Worm (Caenorhabditis elegans) whole organism, L4 larva: ENCODE measurements around the gene srg-45.

Experiments
- F10B5.3 ChIP-seq: sonication (generic microtip); optimal IDR thresholded peaks from 2 replicates; lab custom pipeline; 2016; ENCODE audit warnings: mild to moderate bottlenecking, missing genetic modification characterization, missing compliant biosample characterization
- F26F4.8 ChIP-seq: fragments of 200-800 bp; sonication (Bioruptor generic); conservative IDR thresholded peaks from 2 replicates; pipeline ENCODE4 v1.3.6; 2022; ENCODE audit warnings: missing genetic modification characterization, missing compliant biosample characterization
- F44E2.7 ChIP-seq: fragments of 200-800 bp; sonication (Bioruptor generic); IDR thresholded peaks from 2 replicates; pipeline ENCODE4 v2.1.2; 2022; ENCODE audit warnings: missing genetic modification characterization, missing compliant biosample characterization
- F49E8.2 ChIP-seq: sonication (generic microtip); optimal IDR thresholded peaks from 2 replicates; lab custom pipeline; 2016; ENCODE audit warnings: missing compliant biosample characterization, mild to moderate bottlenecking, missing genetic modification characterization, borderline replicate concordance
- aha-1 ChIP-seq: fragments of 150-350 bp; peaks from one replicate; lab custom pipeline; 2014; ENCODE audit warnings: missing biosample characterization, missing genetic modification characterization
- ama-1 ChIP-seq: fragments of 150-350 bp; optimal IDR thresholded peaks from 2 replicates; lab custom pipeline; 2014; ENCODE audit warnings: inconsistent platforms, mixed read lengths
- arid-1 ChIP-seq: fragments of 200-800 bp; sonication (Bioruptor generic); conservative IDR thresholded peaks from 2 replicates; pipeline ENCODE4 v1.3.6; 2022; ENCODE audit warnings: missing genetic modification reagents, missing genetic modification characterization, missing compliant biosample characterization
- ceh-44 ChIP-seq: fragments of 200-800 bp; sonication (Bioruptor generic); IDR thresholded peaks from 2 replicates; pipeline ENCODE4 v1.3.6; 2022; ENCODE audit warnings: missing genetic modification reagents, missing genetic modification characterization, missing compliant biosample characterization
- ceh-62 ChIP-seq: sonication (generic microtip); optimal IDR thresholded peaks from 2 replicates; lab custom pipeline; 2017; ENCODE audit warnings: missing biosample characterization, missing genetic modification characterization
- ctbp-1 ChIP-seq: fragments of 200-800 bp; sonication (Bioruptor generic); IDR thresholded peaks from 2 replicates; pipeline ENCODE4 v1.3.6; 2022; ENCODE audit warnings: missing genetic modification reagents, missing genetic modification characterization, missing compliant biosample characterization
- daf-16 ChIP-seq, 3 experiments: sonication (generic microtip); optimal IDR thresholded peaks; 2 replicates each; lab custom pipeline; 2016 to 2017; ENCODE audit warnings: missing genetic modification characterization in 3 of 3, missing genetic modification reagents in 3 of 3, mild to moderate bottlenecking in 2 of 3, missing compliant biosample characterization in 2 of 3, missing biosample characterization in 1 of 3, moderate library complexity in 1 of 3
- daf-19 ChIP-seq: fragments of 200-800 bp; sonication (Bioruptor generic); conservative IDR thresholded peaks from 2 replicates; pipeline ENCODE4 v1.3.6; 2022; ENCODE audit warnings: missing genetic modification characterization, missing compliant biosample characterization
- dmd-9 ChIP-seq: fragments of 200-800 bp; sonication (Bioruptor generic); IDR thresholded peaks from 2 replicates; pipeline ENCODE4 v1.3.6; 2022; ENCODE audit warnings: missing genetic modification reagents, missing genetic modification characterization, missing compliant biosample characterization
- dpl-1 ChIP-seq: fragments of 150-350 bp; optimal IDR thresholded peaks from 2 replicates; lab custom pipeline; 2014; ENCODE audit warnings: missing biosample characterization, missing genetic modification reagents, missing genetic modification characterization
- dve-1 ChIP-seq: sonication (generic microtip); optimal IDR thresholded peaks from 2 replicates; lab custom pipeline; 2017; ENCODE audit warnings: antibody characterized with exemption, mild to moderate bottlenecking, missing genetic modification characterization, missing compliant biosample characterization; ENCODE audit not compliant: insufficient read depth
- egl-27 ChIP-seq: sonication (generic microtip); optimal IDR thresholded peaks from 3 replicates; lab custom pipeline; 2017; ENCODE audit warnings: missing biosample characterization, missing genetic modification reagents, missing genetic modification characterization
- fos-1 ChIP-seq: fragments of 150-350 bp; optimal IDR thresholded peaks from 2 replicates; lab custom pipeline; 2014; ENCODE audit warnings: missing biosample characterization, missing genetic modification characterization
- gei-8 ChIP-seq: fragments of 200-800 bp; sonication (Bioruptor generic); optimal IDR thresholded peaks from 2 replicates; lab custom pipeline; 2018; ENCODE audit warnings: mild to moderate bottlenecking, missing genetic modification characterization, missing compliant biosample characterization
- hif-1 ChIP-seq, 2 experiments: sonication (generic microtip); optimal IDR thresholded peaks; 2 replicates each; lab custom pipeline; 2016 to 2017; ENCODE audit warnings: missing compliant biosample characterization in 2 of 2, missing genetic modification characterization in 2 of 2, missing genetic modification reagents in 2 of 2, missing genotype in 2 of 2, mild to moderate bottlenecking in 1 of 2
- hmg-1.1 ChIP-seq: fragments of 200-800 bp; sonication (Bioruptor generic); IDR thresholded peaks from 2 replicates; pipeline ENCODE4 v1.3.6; 2022; ENCODE audit warnings: missing genetic modification reagents, missing genetic modification characterization, missing compliant biosample characterization
- lim-7 ChIP-seq: fragments of 200-800 bp; sonication (Bioruptor generic); IDR thresholded peaks from 2 replicates; pipeline ENCODE4 v1.3.6; 2022; ENCODE audit warnings: missing genetic modification characterization, missing compliant biosample characterization
- lin-15B ChIP-seq: fragments of 150-350 bp; sonication (generic microtip); optimal IDR thresholded peaks from 3 replicates; lab custom pipeline; 2014; ENCODE audit warnings: missing biosample characterization, missing genetic modification characterization
- lsy-2 ChIP-seq, 2 experiments: fragments of 150-350 bp in 1 of 2; sonication (generic microtip) in 1 of 2; optimal IDR thresholded peaks; 2 replicates each; lab custom pipeline; 2014 to 2017; ENCODE audit warnings: missing biosample characterization in 2 of 2, missing genetic modification characterization in 2 of 2
- mdt-29 ChIP-seq: fragments of 200-800 bp; sonication (Bioruptor generic); IDR thresholded peaks from 2 replicates; pipeline ENCODE4 v1.3.6; 2022; ENCODE audit warnings: missing genetic modification reagents, missing genetic modification characterization, missing compliant biosample characterization
- mes-2 ChIP-seq: sonication (generic microtip); optimal IDR thresholded peaks from 2 replicates; lab custom pipeline; 2016; ENCODE audit warnings: missing genotype, mild to moderate bottlenecking, missing genetic modification characterization, missing compliant biosample characterization; ENCODE audit not compliant: poor library complexity, severe bottlenecking
- nhr-11 ChIP-seq: fragments of 150-350 bp; optimal IDR thresholded peaks from 2 replicates; lab custom pipeline; 2014; ENCODE audit warnings: missing biosample characterization, missing genetic modification characterization
- nhr-111 ChIP-seq: fragments of 200-800 bp; sonication (Bioruptor generic); optimal IDR thresholded peaks from 2 replicates; lab custom pipeline; 2018; ENCODE audit warnings: mild to moderate bottlenecking, missing genetic modification characterization, missing compliant biosample characterization
- nhr-41 ChIP-seq: fragments of 200-800 bp; sonication (Bioruptor generic); IDR thresholded peaks from 2 replicates; pipeline ENCODE4 v1.3.6; 2022; ENCODE audit warnings: missing genetic modification reagents, missing genetic modification characterization, missing compliant biosample characterization
- nhr-6 ChIP-seq: fragments of 150-350 bp; optimal IDR thresholded peaks from 2 replicates; lab custom pipeline; 2014; ENCODE audit warnings: missing biosample characterization, missing genetic modification characterization
- nhr-76 ChIP-seq: fragments of 150-350 bp; optimal IDR thresholded peaks from 2 replicates; lab custom pipeline; 2014; ENCODE audit warnings: missing biosample characterization, missing genetic modification characterization
- nhr-77 ChIP-seq: fragments of 150-350 bp; optimal IDR thresholded peaks from 2 replicates; lab custom pipeline; 2014; ENCODE audit warnings: missing biosample characterization, missing genetic modification characterization
- pha-4 ChIP-seq, 2 experiments: fragments of 150-350 bp in 1 of 2; fragments of 200-800 bp in 1 of 2; sonication (Bioruptor generic) in 1 of 2; IDR thresholded peaks in 1 of 2; optimal IDR thresholded peaks in 1 of 2; 2 replicates each; pipeline versions ENCODE4 v1.3.6 to Lab custom; 2014 to 2022; ENCODE audit warnings: missing genetic modification characterization in 2 of 2, missing genetic modification reagents in 2 of 2, missing biosample characterization in 1 of 2, missing compliant biosample characterization in 1 of 2
- php-3 ChIP-seq: fragments of 200-800 bp; sonication (Bioruptor generic); IDR thresholded peaks from 2 replicates; pipeline ENCODE4 v1.3.6; 2022; ENCODE audit warnings: missing genetic modification reagents, missing genetic modification characterization, missing compliant biosample characterization
- pqm-1 ChIP-seq: sonication (generic microtip); optimal IDR thresholded peaks from 2 replicates; lab custom pipeline; 2017; ENCODE audit warnings: missing biosample characterization, missing genetic modification characterization
- set-16 ChIP-seq: fragments of 200-800 bp; sonication (Bioruptor generic); IDR thresholded peaks from 2 replicates; pipeline ENCODE4 v1.3.6; 2022; ENCODE audit warnings: missing genetic modification reagents, missing genetic modification characterization, missing compliant biosample characterization
- snpc-4 ChIP-seq: fragments of 150-350 bp; optimal IDR thresholded peaks from 2 replicates; lab custom pipeline; 2014; ENCODE audit warnings: missing biosample characterization, missing genetic modification characterization
- unc-130 ChIP-seq: sonication (generic microtip); optimal IDR thresholded peaks from 2 replicates; lab custom pipeline; 2016; ENCODE audit warnings: missing genetic modification reagents, missing genetic modification characterization, missing compliant biosample characterization
- unc-39 ChIP-seq: sonication (generic microtip); optimal IDR thresholded peaks from 2 replicates; lab custom pipeline; 2017; ENCODE audit warnings: missing biosample characterization, missing genetic modification characterization
- unc-62 ChIP-seq, 3 experiments: fragments of 150-350 bp in 1 of 3; sonication (generic microtip); optimal IDR thresholded peaks in 2 of 3; peaks in 1 of 3; 1 replicate in 1 of 3; 2 replicates in 2 of 3; lab custom pipeline; 2014 to 2017; ENCODE audit warnings: missing biosample characterization in 3 of 3, missing genetic modification characterization in 3 of 3, missing genetic modification reagents in 3 of 3, missing genotype in 1 of 3
- zfp-2 ChIP-seq: sonication (generic microtip); optimal IDR thresholded peaks from 2 replicates; lab custom pipeline; 2016; ENCODE audit warnings: mild to moderate bottlenecking, missing genetic modification characterization, missing compliant biosample characterization
- zip-11 ChIP-seq: fragments of 200-800 bp; sonication (Bioruptor generic); IDR thresholded peaks from 2 replicates; pipeline ENCODE4 v1.3.6; 2022; ENCODE audit warnings: missing genetic modification characterization, missing compliant biosample characterization
- ztf-11 ChIP-seq: fragments of 150-350 bp; optimal IDR thresholded peaks from 2 replicates; lab custom pipeline; 2014; ENCODE audit warnings: missing biosample characterization, missing genetic modification characterization
- ztf-7 ChIP-seq: fragments of 150-350 bp; optimal IDR thresholded peaks from 2 replicates; lab custom pipeline; 2014; ENCODE audit warnings: missing biosample characterization, missing genetic modification characterization

srg-45 gene

DNA sequence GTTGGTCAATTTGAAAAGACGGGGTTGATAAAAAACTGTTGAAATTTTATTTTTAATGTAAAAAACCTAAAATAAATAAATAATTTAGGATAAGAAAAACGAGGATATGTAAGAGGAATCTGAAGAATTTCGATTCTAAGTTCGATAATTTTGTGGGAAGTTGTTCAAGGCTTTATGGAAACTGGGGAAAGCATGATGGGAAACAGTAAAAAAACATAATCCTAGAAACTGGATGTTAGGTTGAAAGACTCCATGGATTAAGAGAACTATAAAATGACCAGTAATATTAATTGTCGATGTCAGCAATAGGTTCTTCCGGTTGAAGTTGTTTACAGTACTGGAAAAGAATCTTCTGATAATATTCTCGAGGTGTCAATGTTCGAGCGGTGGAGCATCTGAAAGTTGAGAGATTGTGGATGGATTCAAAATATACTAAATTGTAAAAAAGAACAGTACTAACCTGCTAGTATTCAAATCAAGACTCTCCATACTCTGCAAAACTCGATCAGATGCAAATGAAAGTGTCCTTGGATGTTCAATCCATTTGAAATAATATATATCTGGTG is 13.1 kb downstream of the srg-45 start (continued):
- TF ChIP-seq mdt-29: no peak
- TF ChIP-seq unc-62 (GFP tag; optimal IDR thresholded peaks at IDR 0.05 in 1 of 2; lab: Kevin White, UChicago): no peak
- TF ChIP-seq unc-62 (tag; optimal IDR thresholded peaks at IDR 0.05; lab: Kevin White, UChicago): no peak
- TF ChIP-seq php-3 (GFP tag; lab: Robert Waterston, UW): no peak
- no peak for TF ChIP-seq daf-19 (GFP tag; lab: Robert Waterston, UW)
- TF ChIP-seq snpc-4 (tag; lab: Kevin White, UChicago): no peak
- TF ChIP-seq pqm-1 (tag; lab: Kevin White, UChicago): no peak
- TF ChIP-seq gei-8 (GFP tag; lab: Kevin White, UChicago): peak; percentile 20
- no peak for TF ChIP-seq ama-1 (lab: Kevin White, UChicago)
- no peak for TF ChIP-seq lin-15B (tag; lab: Kevin White, UChicago)
- no peak for TF ChIP-seq zfp-2
- TF ChIP-seq nhr-41 (GFP tag; lab: Robert Waterston, UW): no peak
- TF ChIP-seq nhr-76 (tag; lab: Kevin White, UChicago): no peak
- no peak for TF ChIP-seq nhr-111 (GFP tag; lab: Kevin White, UChicago)
- no peak for TF ChIP-seq unc-130
- TF ChIP-seq F44E2.7: no peak
- TF ChIP-seq mes-2 (tag; lab: Kevin White, UChicago): peak; percentile 22
- no peak for TF ChIP-seq aha-1 (tag; lab: Kevin White, UChicago)
- TF ChIP-seq hmg-1.1: 0 out of 2 replicates have a peak, but pooled peaks have one; percentile 9
- peak; percentile 2 for TF ChIP-seq F49E8.2 (tag; lab: Kevin White, UChicago)
- TF ChIP-seq, all 104 proteins: peak for 13

DNA sequence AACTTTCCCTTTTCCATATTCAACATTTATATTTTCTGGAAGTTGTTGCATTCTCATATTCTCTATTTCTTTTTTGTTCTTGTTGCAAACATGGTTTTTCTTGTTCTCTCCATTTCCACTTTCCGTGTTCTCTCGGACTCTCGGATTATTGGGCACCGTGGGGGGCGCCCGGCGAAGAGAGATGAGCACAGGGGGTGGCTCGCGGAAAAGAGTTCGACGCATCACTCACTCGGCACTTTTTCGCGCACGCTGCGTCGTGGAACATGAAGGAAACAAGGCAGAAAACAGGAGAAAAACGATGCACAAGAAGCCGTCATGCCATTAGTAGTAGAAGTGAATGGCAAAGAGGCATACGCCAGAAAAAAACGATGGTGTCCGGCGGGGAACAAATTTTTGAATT is 19.3 kb downstream of the srg-45 start:
- TF ChIP-seq set-16 (GFP tag; lab: Robert Waterston, UW) (peak; percentile 67), hmg-1.1 (0 out of 2 replicates have a peak, but pooled peaks have one; percentile 17), dpl-1 (GFP tag; lab: Kevin White, UChicago) (no peak), ceh-44 (no peak), F26F4.8 (GFP tag; lab: Robert Waterston, UW) (0 out of 2 replicates have a peak, but pooled peaks have one; percentile 8)

DNA sequence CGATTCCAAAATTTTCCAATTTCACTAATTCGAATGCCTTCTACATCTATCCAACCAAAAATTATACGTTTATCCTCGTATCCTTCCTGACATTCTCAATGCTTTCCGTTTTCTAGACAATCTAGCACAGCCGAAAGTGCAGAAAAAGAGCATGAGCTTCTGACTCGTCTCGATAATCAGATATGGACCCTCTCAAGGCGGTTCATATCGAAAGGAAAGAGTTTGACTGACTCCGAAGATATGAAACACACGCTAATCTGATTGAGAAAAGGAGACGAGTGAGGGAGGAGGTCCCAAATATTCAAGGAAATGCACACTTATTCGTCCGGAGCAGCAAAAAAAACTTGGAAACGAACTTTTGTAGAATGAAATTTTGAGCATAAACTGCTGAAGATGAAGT is 21.9 kb downstream of the srg-45 start:
- TF ChIP-seq pha-4 (GFP tag; IDR thresholded peaks at IDR 0.05; lab: Robert Waterston, UW): no peak
- no peak for TF ChIP-seq pha-4 (tag; optimal IDR thresholded peaks at IDR 0.05; lab: Kevin White, UChicago)
- no peak for TF ChIP-seq lsy-2 (tag; optimal IDR thresholded peaks at IDR 0.05; lab: Kevin White, UChicago)
- no peak for TF ChIP-seq ztf-11 (tag; lab: Kevin White, UChicago)
- no peak for TF ChIP-seq unc-39 (tag; lab: Kevin White, UChicago)
- no peak for TF ChIP-seq aha-1 (tag; lab: Kevin White, UChicago)
- TF ChIP-seq unc-62 (GFP tag; optimal IDR thresholded peaks at IDR 0.05 in 1 of 2; lab: Kevin White, UChicago): peak in 1 of 2 experiments; percentile 86
- TF ChIP-seq unc-62 (tag; optimal IDR thresholded peaks at IDR 0.05; lab: Kevin White, UChicago): no peak
- no peak for TF ChIP-seq nhr-6 (tag; lab: Kevin White, UChicago)
- no peak for TF ChIP-seq dve-1 (tag; lab: Kevin White, UChicago)

DNA sequence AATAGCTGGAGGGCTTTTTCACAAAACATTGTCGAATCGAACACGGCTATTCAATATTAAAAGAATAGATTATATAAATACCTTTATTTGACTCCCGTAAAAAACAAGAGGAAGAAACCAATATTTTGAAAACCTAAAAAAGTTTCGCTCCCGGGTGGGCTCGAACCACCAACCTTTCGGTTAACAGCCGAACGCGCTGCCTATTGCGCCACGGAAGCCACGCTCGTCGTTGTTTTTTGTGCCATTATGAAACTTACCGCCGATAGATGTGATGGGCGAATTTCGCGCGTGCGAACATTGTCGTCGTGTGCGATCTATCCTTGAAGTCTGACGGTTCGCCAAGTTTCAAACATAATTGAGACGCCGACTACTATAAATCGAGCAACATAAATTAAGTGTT is 24.5 kb downstream of the srg-45 start:
- TF ChIP-seq dpl-1 (GFP tag; lab: Kevin White, UChicago): peak; percentile 26
- peak; percentile 53 for TF ChIP-seq unc-130
- no peak for TF ChIP-seq nhr-77 (tag; lab: Kevin White, UChicago)
- no peak for TF ChIP-seq egl-27 (tag; lab: Kevin White, UChicago)
- TF ChIP-seq fos-1 (tag; lab: Kevin White, UChicago): no peak
- TF ChIP-seq lim-7: peak; percentile 72
- TF ChIP-seq hmg-1.1: peak; percentile 73
- TF ChIP-seq zip-11 (GFP tag; lab: Robert Waterston, UW): no peak
- TF ChIP-seq ztf-7 (tag; lab: Kevin White, UChicago): no peak
- peak; percentile 51; the same call in 1 of the 2 replicates for TF ChIP-seq arid-1 (GFP tag; lab: Robert Waterston, UW)
- 0 out of 2 replicates have a peak, but pooled peaks have one; percentile 56 for TF ChIP-seq dmd-9 (GFP tag; lab: Robert Waterston, UW)
- TF ChIP-seq nhr-11 (tag; lab: Kevin White, UChicago): peak; percentile 10
- peak; percentile 3 for TF ChIP-seq F10B5.3 (tag; lab: Kevin White, UChicago)
- 0 out of 2 replicates have a peak, but pooled peaks have one; percentile 13 for TF ChIP-seq F26F4.8 (GFP tag; lab: Robert Waterston, UW)
- TF ChIP-seq hif-1 (tag; optimal IDR thresholded peaks at IDR 0.05; lab: Kevin White, UChicago): peak in 1 of 2 experiments; percentile 24
- TF ChIP-seq ctbp-1 (GFP tag; lab: Robert Waterston, UW): peak; percentile 68; the same call in 1 of the 2 replicates
- TF ChIP-seq daf-16 (GFP tag; optimal IDR thresholded peaks at IDR 0.05; lab: Kevin White, UChicago): peak in 1 of 2 experiments; percentile 18
- TF ChIP-seq daf-16 (tag; optimal IDR thresholded peaks at IDR 0.05; lab: Kevin White, UChicago): no peak
- no peak for TF ChIP-seq ceh-62 (tag; lab: Kevin White, UChicago)
- peak; percentile 33; the same call in 1 of the 2 replicates for TF ChIP-seq ceh-44
